Fruit fly (Drosophila melanogaster) ovary, adult (tissue): ENCODE data around the gene CG10365.
A peak's percentile ranks its signal among the peaks of the same experiment; 100 is the strongest.

Experiments used
- CG17801 ChIP-seq: fragments of 200-800 bp; optimal IDR thresholded peaks from 2 replicates; lab custom pipeline; 2019; ENCODE audit warnings: missing biosample characterization, mild to moderate bottlenecking, missing genetic modification characterization, moderate library complexity; ENCODE audit not compliant: partially characterized antibody

CG10365 gene

dm6 chr3R:23709508-23710208 lies 13.5 kb upstream of the CG10365 start, which contains the start of gene CG10301:
CG10301 (plus strand) TSS chr3R:23710158.
- TF ChIP-seq CG17801 (GFP tag; lab: Kevin White, UChicago): no peak

- TF ChIP-seq CG17801 (GFP tag; lab: Kevin White, UChicago): no peak
Measured at dm6 chr3R:23711195-23711594, 11.9 kb upstream of the CG10365 start, which contains the start of gene CG10300. CG10300 (plus strand) TSS chr3R:23711527.

dm6 chr3R:23713901-23714300 lies 9.2 kb upstream of the CG10365 start:
- no peak for TF ChIP-seq CG17801 (GFP tag; lab: Kevin White, UChicago)

- no peak for TF ChIP-seq CG17801 (GFP tag; lab: Kevin White, UChicago)
Measured at dm6 chr3R:23714852-23715251, 8.3 kb upstream of the CG10365 start.

dm6 chr3R:23718297-23718941 lies 4.7 kb upstream of the CG10365 start, which contains the start of gene nau:
nau (minus strand) TSS chr3R:23718357.
- TF ChIP-seq CG17801 (GFP tag; lab: Kevin White, UChicago): no peak

- TF ChIP-seq CG17801 (GFP tag; lab: Kevin White, UChicago): no peak
Measured at dm6 chr3R:23721525-23721924, 1.6 kb upstream of the CG10365 start, which contains the start of gene CG10232. CG10232 (minus strand) TSS chr3R:23721625.

dm6 chr3R:23721936-23722335 lies 1.2 kb upstream of the CG10365 start:
- TF ChIP-seq CG17801 (GFP tag; lab: Kevin White, UChicago): peak; percentile 54

- TF ChIP-seq CG17801 (GFP tag; lab: Kevin White, UChicago): peak; percentile 17
Measured at dm6 chr3R:23723381-23724034, 377 bp downstream of the CG10365 start.

dm6 chr3R:23724843-23725506 lies 1.8 kb downstream of the CG10365 start:
- TF ChIP-seq CG17801 (GFP tag; lab: Kevin White, UChicago): no peak

dm6 chr3R:23725711-23726349 lies 2.7 kb downstream of the CG10365 start:
- TF ChIP-seq CG17801 (GFP tag; lab: Kevin White, UChicago): no peak

- TF ChIP-seq CG17801 (GFP tag; lab: Kevin White, UChicago): peak; percentile 51
Measured at dm6 chr3R:23726740-23727139, 3.6 kb downstream of the CG10365 start.

- TF ChIP-seq CG17801 (GFP tag; lab: Kevin White, UChicago): no peak
Measured at dm6 chr3R:23727657-23728056, 4.5 kb downstream of the CG10365 start.

- TF ChIP-seq CG17801 (GFP tag; lab: Kevin White, UChicago): peak; percentile 69
Measured at dm6 chr3R:23728086-23728485, 5.0 kb downstream of the CG10365 start.

dm6 chr3R:23729066-23729465 lies 5.9 kb downstream of the CG10365 start:
- TF ChIP-seq CG17801 (GFP tag; lab: Kevin White, UChicago): no peak
